Worm (Caenorhabditis elegans) whole organism, L1 larva: ENCODE data around the gene rps-28.

Source experiments
- C04F5.9 ChIP-seq: sonication (generic microtip); optimal IDR thresholded peaks from 2 replicates; lab custom pipeline; 2016; ENCODE audit warnings: missing genetic modification characterization, missing compliant biosample characterization
- C16A3.4 ChIP-seq: fragments of 150-350 bp; optimal IDR thresholded peaks from 2 replicates; lab custom pipeline; 2014; ENCODE audit warnings: missing biosample characterization, missing genetic modification characterization
- F16B12.6 ChIP-seq: fragments of 150-350 bp; optimal IDR thresholded peaks from 2 replicates; lab custom pipeline; 2014; ENCODE audit warnings: missing biosample characterization, missing genetic modification characterization
- aha-1 ChIP-seq: fragments of 150-350 bp; optimal IDR thresholded peaks from 2 replicates; lab custom pipeline; 2014; ENCODE audit warnings: missing biosample characterization, missing genetic modification characterization
- aly-2 ChIP-seq: fragments of 150-350 bp; optimal IDR thresholded peaks from 2 replicates; lab custom pipeline; 2014; ENCODE audit warnings: missing biosample characterization, missing genetic modification characterization
- blmp-1 ChIP-seq: fragments of 150-350 bp; optimal IDR thresholded peaks from 2 replicates; lab custom pipeline; 2014; ENCODE audit warnings: missing biosample characterization, missing genetic modification characterization
- ceh-63 ChIP-seq: fragments of 200-800 bp; sonication (Bioruptor generic); optimal IDR thresholded peaks from 2 replicates; lab custom pipeline; 2018; ENCODE audit warnings: mild to moderate bottlenecking, missing genetic modification characterization, missing compliant biosample characterization
- ceh-8 ChIP-seq: fragments of 200-800 bp; sonication (Bioruptor generic); optimal IDR thresholded peaks from 2 replicates; lab custom pipeline; 2018; ENCODE audit warnings: mild to moderate bottlenecking, missing genetic modification characterization, moderate library complexity, missing compliant biosample characterization
- ces-1 ChIP-seq: fragments of 150-350 bp; optimal IDR thresholded peaks from 2 replicates; lab custom pipeline; 2014; ENCODE audit warnings: missing biosample characterization, missing genetic modification reagents, missing genetic modification characterization
- dsc-1 ChIP-seq: sonication (generic microtip); optimal IDR thresholded peaks from 2 replicates; lab custom pipeline; 2016; ENCODE audit warnings: mild to moderate bottlenecking, missing genetic modification characterization, missing compliant biosample characterization
- efl-1 ChIP-seq, 4 experiments: fragments of 150-350 bp; optimal IDR thresholded peaks in 3 of 4; peaks in 1 of 4; 1 replicate in 1 of 4; 2 replicates in 3 of 4; lab custom pipeline; 2014; ENCODE audit warnings: missing biosample characterization in 2 of 4, missing genetic modification characterization in 2 of 4, missing genetic modification reagents in 2 of 4
- egl-27 ChIP-seq, 2 experiments: fragments of 150-350 bp in 1 of 2; sonication (generic microtip); optimal IDR thresholded peaks; 3 replicates each; lab custom pipeline; 2017 to 2018; ENCODE audit warnings: missing biosample characterization in 2 of 2, missing genetic modification characterization in 2 of 2, missing genetic modification reagents in 2 of 2
- elt-2 ChIP-seq: sonication (generic microtip); optimal IDR thresholded peaks from 2 replicates; lab custom pipeline; 2016; ENCODE audit warnings: missing genetic modification characterization, mild to moderate bottlenecking, inconsistent platforms, missing compliant biosample characterization, missing genetic modification reagents
- fkh-10 ChIP-seq: sonication (generic microtip); optimal IDR thresholded peaks from 2 replicates; lab custom pipeline; 2017; ENCODE audit warnings: missing biosample characterization, missing genetic modification reagents, missing genetic modification characterization
- fkh-8 ChIP-seq: sonication (generic microtip); optimal IDR thresholded peaks from 2 replicates; lab custom pipeline; 2016; ENCODE audit warnings: mild to moderate bottlenecking, missing genetic modification characterization, missing compliant biosample characterization
- hlh-17 ChIP-seq: fragments of 200-800 bp; sonication (Bioruptor generic); optimal IDR thresholded peaks from 2 replicates; lab custom pipeline; 2018; ENCODE audit warnings: missing genetic modification characterization, mild to moderate bottlenecking, missing compliant biosample characterization, moderate library complexity, borderline replicate concordance
- hlh-4 ChIP-seq: sonication (generic microtip); optimal IDR thresholded peaks from 2 replicates; lab custom pipeline; 2016; ENCODE audit warnings: mild to moderate bottlenecking, missing genetic modification characterization, missing compliant biosample characterization
- jun-1 ChIP-seq: fragments of 150-350 bp; optimal IDR thresholded peaks from 2 replicates; lab custom pipeline; 2014; ENCODE audit warnings: missing biosample characterization, missing genetic modification reagents, missing genetic modification characterization
- lin-14 ChIP-seq: fragments of 200-800 bp; sonication (Bioruptor generic); optimal IDR thresholded peaks from 2 replicates; lab custom pipeline; 2018; ENCODE audit warnings: mild to moderate bottlenecking, missing genetic modification characterization, moderate library complexity, missing compliant biosample characterization
- lin-15B ChIP-seq: fragments of 150-350 bp; sonication (generic microtip); optimal IDR thresholded peaks from 3 replicates; lab custom pipeline; 2014; ENCODE audit warnings: missing biosample characterization, missing genetic modification characterization
- lir-3 ChIP-seq: sonication (generic microtip); optimal IDR thresholded peaks from 2 replicates; lab custom pipeline; 2016; ENCODE audit warnings: mild to moderate bottlenecking, missing genetic modification characterization, moderate library complexity, missing compliant biosample characterization; ENCODE audit not compliant: poor library complexity
- lsy-2 ChIP-seq, 2 experiments: fragments of 150-350 bp; optimal IDR thresholded peaks; 2 replicates each; lab custom pipeline; 2014; ENCODE audit warnings: missing biosample characterization in 2 of 2, missing genetic modification characterization in 2 of 2
- nhr-20 ChIP-seq: sonication (generic microtip); optimal IDR thresholded peaks from 2 replicates; lab custom pipeline; 2016; ENCODE audit warnings: mild to moderate bottlenecking, missing genetic modification characterization, missing compliant biosample characterization
- nhr-71 ChIP-seq: sonication (generic microtip); optimal IDR thresholded peaks from 2 replicates; lab custom pipeline; 2016; ENCODE audit warnings: mild to moderate bottlenecking, missing genetic modification characterization, moderate library complexity, missing compliant biosample characterization
- nhr-85 ChIP-seq: sonication (generic microtip); peaks from one replicate; lab custom pipeline; 2016; ENCODE audit warnings: missing genetic modification characterization, inconsistent platforms, missing compliant biosample characterization
- nhr-90 ChIP-seq: sonication (generic microtip); optimal IDR thresholded peaks from 2 replicates; lab custom pipeline; 2016; ENCODE audit warnings: mild to moderate bottlenecking, missing genetic modification characterization, missing compliant biosample characterization; ENCODE audit not compliant: poor library complexity
- pag-3 ChIP-seq: sonication (generic microtip); optimal IDR thresholded peaks from 2 replicates; lab custom pipeline; 2017; ENCODE audit warnings: missing genetic modification characterization, mild to moderate bottlenecking, missing compliant biosample characterization, antibody characterized with exemption, borderline replicate concordance; ENCODE audit not compliant: insufficient read depth
- pax-3 ChIP-seq: fragments of 200-800 bp; sonication (Bioruptor generic); optimal IDR thresholded peaks from 2 replicates; lab custom pipeline; 2018; ENCODE audit warnings: mild to moderate bottlenecking, missing genetic modification characterization, moderate library complexity, missing compliant biosample characterization
- pqm-1 ChIP-seq: sonication (generic microtip); optimal IDR thresholded peaks from 3 replicates; lab custom pipeline; 2017; ENCODE audit warnings: missing biosample characterization, missing genetic modification characterization
- skn-1 ChIP-seq: fragments of 150-350 bp; optimal IDR thresholded peaks from 2 replicates; lab custom pipeline; 2014; ENCODE audit warnings: missing biosample characterization, missing genetic modification characterization
- snpc-4 ChIP-seq: fragments of 150-350 bp; optimal IDR thresholded peaks from 2 replicates; lab custom pipeline; 2014; ENCODE audit warnings: missing biosample characterization, missing genetic modification characterization
- snu-23 ChIP-seq: sonication (generic microtip); optimal IDR thresholded peaks from 2 replicates; lab custom pipeline; 2016; ENCODE audit warnings: missing genetic modification characterization, missing compliant biosample characterization
- tlp-1 ChIP-seq: fragments of 150-350 bp; optimal IDR thresholded peaks from 2 replicates; lab custom pipeline; 2014; ENCODE audit warnings: missing biosample characterization, missing genetic modification characterization
- unc-30 ChIP-seq: sonication (generic microtip); optimal IDR thresholded peaks from 2 replicates; lab custom pipeline; 2017; ENCODE audit warnings: missing biosample characterization, missing genetic modification characterization
- unc-86 ChIP-seq: sonication (generic microtip); optimal IDR thresholded peaks from 2 replicates; lab custom pipeline; 2016; ENCODE audit warnings: missing genetic modification characterization, missing compliant biosample characterization
- zag-1 ChIP-seq: fragments of 150-350 bp; optimal IDR thresholded peaks from 2 replicates; lab custom pipeline; 2014; ENCODE audit warnings: missing biosample characterization, missing genetic modification characterization
- zip-4 ChIP-seq: fragments of 200-800 bp; sonication (Bioruptor generic); optimal IDR thresholded peaks from 2 replicates; lab custom pipeline; 2018; ENCODE audit warnings: mild to moderate bottlenecking, missing genetic modification characterization, moderate library complexity, missing compliant biosample characterization

rps-28 gene

DNA sequence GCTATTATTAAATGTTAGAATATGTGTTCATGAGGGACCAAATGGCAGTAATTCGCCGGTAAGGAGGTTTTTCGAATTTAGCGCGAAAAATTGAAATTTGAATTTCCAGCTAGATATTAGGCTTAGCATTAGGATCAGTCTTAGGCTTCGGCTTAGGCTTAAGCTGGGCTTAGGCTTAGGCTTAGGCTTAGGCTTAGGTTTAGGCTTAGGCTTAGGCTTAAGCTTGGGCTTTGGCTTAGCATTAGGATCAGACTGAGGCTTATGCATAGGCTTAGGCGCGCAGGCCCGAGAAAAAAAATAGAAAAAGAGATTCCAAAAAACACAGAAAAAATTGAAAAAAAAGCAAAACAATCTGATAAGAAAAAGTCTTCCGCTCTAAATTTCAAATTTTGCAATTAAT is 31.2 kb upstream of the rps-28 start:
- no peak for TF ChIP-seq pag-3 (tag; lab: Kevin White, UChicago)

- no peak for TF ChIP-seq zip-4 (GFP tag; lab: Kevin White, UChicago)
- TF ChIP-seq skn-1 (tag; lab: Kevin White, UChicago) = no peak
- no peak for TF ChIP-seq efl-1 (optimal IDR thresholded peaks at IDR 0.05; lab: Kevin White, UChicago)
- TF ChIP-seq efl-1 (GFP tag; optimal IDR thresholded peaks at IDR 0.05 in 1 of 2; lab: Kevin White, UChicago) = peak in 1 of 2 experiments; percentile 80
- TF ChIP-seq pax-3 (tag; lab: Kevin White, UChicago) = no peak
- no peak for TF ChIP-seq lsy-2 (tag; optimal IDR thresholded peaks at IDR 0.05; lab: Kevin White, UChicago)
- TF ChIP-seq unc-30 (tag; lab: Kevin White, UChicago) = no peak
- peak; percentile 2 for TF ChIP-seq nhr-85
- no peak for TF ChIP-seq elt-2
- no peak for TF ChIP-seq snu-23 (GFP tag; lab: Kevin White, UChicago)
- no peak for TF ChIP-seq fkh-8 (tag; lab: Kevin White, UChicago)
- TF ChIP-seq aly-2 (tag; lab: Kevin White, UChicago) = no peak
- no peak for TF ChIP-seq jun-1 (tag; lab: Kevin White, UChicago)
- TF ChIP-seq, all 84 proteins: peak for 2
Observed at ce11 chrIV:1628730-1629129, 30.8 kb upstream of the rps-28 start.

DNA sequence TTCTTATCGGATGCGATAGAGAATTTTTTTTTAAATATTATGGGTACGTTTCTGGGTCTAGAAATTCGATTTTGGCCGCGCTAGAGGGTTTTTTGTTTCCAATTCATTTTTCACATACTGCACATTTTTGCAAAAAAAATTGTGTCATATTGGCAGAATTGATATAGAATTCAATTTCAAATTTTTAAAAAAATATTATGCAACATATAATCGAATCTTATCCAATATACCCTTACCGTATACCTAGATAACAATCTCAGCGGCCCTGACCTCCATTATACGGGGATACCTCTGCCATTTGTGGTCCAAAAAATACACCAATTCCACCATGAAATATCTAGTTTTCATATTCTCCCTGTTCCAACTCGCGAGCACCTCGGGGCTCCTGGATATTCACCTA is 27.8 kb upstream of the rps-28 start, which contains the start of gene cpg-24:
TSS of gene cpg-24 (plus strand) at position 301 of the 400 bp plus-strand sequence.
- TF ChIP-seq lir-3 (tag; lab: Kevin White, UChicago) (no peak), zag-1 (tag; lab: Kevin White, UChicago) (no peak), hlh-17 (no peak), hlh-4 (tag; lab: Kevin White, UChicago) (no peak), ceh-8 (GFP tag; lab: Kevin White, UChicago) (no peak), nhr-20 (tag; lab: Kevin White, UChicago) (no peak), pqm-1 (tag; lab: Kevin White, UChicago) (no peak), C16A3.4 (no peak), egl-27 (tag; optimal IDR thresholded peaks at IDR 0.05; lab: Kevin White, UChicago) (no peak), fkh-8 (tag; lab: Kevin White, UChicago) (no peak), ces-1 (GFP tag; lab: Kevin White, UChicago) (no peak), nhr-85 (no peak), tlp-1 (tag; lab: Kevin White, UChicago) (no peak), pax-3 (tag; lab: Kevin White, UChicago) (no peak), snpc-4 (tag; lab: Kevin White, UChicago) (no peak), dsc-1 (no peak), blmp-1 (tag; lab: Kevin White, UChicago) (no peak), nhr-90 (tag; lab: Kevin White, UChicago) (no peak)

- TF ChIP-seq efl-1 (optimal IDR thresholded peaks at IDR 0.05; lab: Kevin White, UChicago) (no peak), efl-1 (GFP tag; optimal IDR thresholded peaks at IDR 0.05 in 1 of 2; lab: Kevin White, UChicago) (no peak), aha-1 (tag; lab: Kevin White, UChicago) (no peak), elt-2 (no peak), nhr-71 (tag; lab: Kevin White, UChicago) (no peak), snpc-4 (tag; lab: Kevin White, UChicago) (no peak), fkh-10 (no peak), nhr-20 (tag; lab: Kevin White, UChicago) (no peak), C04F5.9 (tag; lab: Kevin White, UChicago) (no peak), lin-15B (tag; lab: Kevin White, UChicago) (no peak), unc-86 (tag; lab: Kevin White, UChicago) (no peak), nhr-90 (tag; lab: Kevin White, UChicago) (no peak), C16A3.4 (no peak), skn-1 (tag; lab: Kevin White, UChicago) (no peak), F16B12.6 (no peak), snu-23 (GFP tag; lab: Kevin White, UChicago) (no peak), lin-14 (GFP tag; lab: Kevin White, UChicago) (no peak), ceh-63 (GFP tag; lab: Kevin White, UChicago) (no peak)
Observed at ce11 chrIV:1632593-1632992, 26.9 kb upstream of the rps-28 start.
